Fruit fly (Drosophila melanogaster): ENCODE data around the gene CG1578.

Gene CG1578

dm6 chrX:11856867-11857266, 40.5 kb upstream of the CG1578 start:
- no peak for TF ChIP-seq jim (GFP tag; optimal IDR thresholded peaks at IDR 0.05)
- no peak for TF ChIP-seq tai (GFP tag; optimal IDR thresholded peaks at IDR 0.05)
- TF ChIP-seq br (GFP tag; optimal IDR thresholded peaks at IDR 0.05), result no peak
- no peak for TF ChIP-seq dmrt93B (GFP tag; optimal IDR thresholded peaks at IDR 0.05)
- no peak for TF ChIP-seq lola (GFP tag; optimal IDR thresholded peaks at IDR 0.05)

dm6 chrX:11855950-11856349, 39.6 kb upstream of the CG1578 start:
- no peak for TF ChIP-seq Rel (GFP tag; optimal IDR thresholded peaks at IDR 0.05)
- TF ChIP-seq Rel (tag; optimal IDR thresholded peaks at IDR 0.05), result peak; percentile 86
- no peak for TF ChIP-seq woc (GFP tag; optimal IDR thresholded peaks at IDR 0.05)

dm6 chrX:11854758-11855465, 38.6 kb upstream of the CG1578 start, which contains the start of the genes CG10347 and ATP7:
Gene CG10347, minus strand, starts transcription at chrX:11854931.
Gene ATP7, plus strand, starts transcription at chrX:11855022.
- TF ChIP-seq Hr78 (GFP tag; optimal IDR thresholded peaks at IDR 0.05), result no peak
- peak; percentile 22 for TF ChIP-seq sv (GFP tag; optimal IDR thresholded peaks at IDR 0.05)
- no peak for TF ChIP-seq dl (GFP tag; optimal IDR thresholded peaks at IDR 0.05; ENCODE audit: insufficient read depth in 1 of 2, partially characterized antibody in 2 of 2)
- TF ChIP-seq woc (GFP tag; optimal IDR thresholded peaks at IDR 0.05), result peak; percentile 11
- no peak for TF ChIP-seq jim (GFP tag; optimal IDR thresholded peaks at IDR 0.05)
- no peak for TF ChIP-seq Vsx2 (GFP tag; optimal IDR thresholded peaks at IDR 0.05; ENCODE audit: partially characterized antibody)
- TF ChIP-seq Dif (GFP tag; optimal IDR thresholded peaks at IDR 0.05; ENCODE audit: partially characterized antibody), result no peak
- TF ChIP-seq foxo (GFP tag; optimal IDR thresholded peaks at IDR 0.05), result peak in 1 of 2 experiments; percentile 43
- no peak for TF ChIP-seq Rel (GFP tag; optimal IDR thresholded peaks at IDR 0.05)
- TF ChIP-seq Rel (tag; optimal IDR thresholded peaks at IDR 0.05), result peak; percentile 95
- TF ChIP-seq brk (GFP tag; optimal IDR thresholded peaks at IDR 0.05), result no peak
- TF ChIP-seq N (GFP tag; optimal IDR thresholded peaks at IDR 0.05), result no peak
- TF ChIP-seq Hnf4 (GFP tag; optimal IDR thresholded peaks at IDR 0.05), result peak; percentile 68
- TF ChIP-seq Abd-B (GFP tag; optimal IDR thresholded peaks at IDR 0.05), result no peak
- TF ChIP-seq CrebA (GFP tag; optimal IDR thresholded peaks at IDR 0.05; ENCODE audit: borderline replicate concordance), result no peak
- TF ChIP-seq usp (GFP tag; optimal IDR thresholded peaks at IDR 0.05), result no peak
- TF ChIP-seq HLH106 (tag; optimal IDR thresholded peaks at IDR 0.05), result peak; percentile 23
- no peak for TF ChIP-seq tai (GFP tag; optimal IDR thresholded peaks at IDR 0.05)
- peak; percentile 12 for TF ChIP-seq psq (GFP tag; optimal IDR thresholded peaks at IDR 0.05)
- no peak for TF ChIP-seq pan (optimal IDR thresholded peaks at IDR 0.05)
- peak; percentile 20 for TF ChIP-seq dsf (GFP tag; optimal IDR thresholded peaks at IDR 0.05; ENCODE audit: borderline replicate concordance)
- peak; percentile 27 for TF ChIP-seq ey (GFP tag; optimal IDR thresholded peaks at IDR 0.05)
- no peak for TF ChIP-seq CG32264 (GFP tag; optimal IDR thresholded peaks at IDR 0.05)
- peak; percentile 75 for TF ChIP-seq Jra (GFP tag; optimal IDR thresholded peaks at IDR 0.05)
- peak; percentile 61 for TF ChIP-seq h (GFP tag; optimal IDR thresholded peaks at IDR 0.05)
- no peak for TF ChIP-seq fru (GFP tag; optimal IDR thresholded peaks at IDR 0.05)
- no peak for TF ChIP-seq lola (GFP tag; optimal IDR thresholded peaks at IDR 0.05)
- no peak for TF ChIP-seq Myc (optimal IDR thresholded peaks at IDR 0.05)
- TF ChIP-seq br (GFP tag; optimal IDR thresholded peaks at IDR 0.05), result peak; percentile 45
- TF ChIP-seq rgr (GFP tag; optimal IDR thresholded peaks at IDR 0.05), result no peak
- TF ChIP-seq dmrt93B (GFP tag; optimal IDR thresholded peaks at IDR 0.05), result no peak
- no peak for TF ChIP-seq Mio (GFP tag; optimal IDR thresholded peaks at IDR 0.05)
- TF ChIP-seq Dfd (GFP tag; optimal IDR thresholded peaks at IDR 0.05), result no peak
- TF ChIP-seq CG9705 (GFP tag; optimal IDR thresholded peaks at IDR 0.05), result no peak
- TF ChIP-seq OdsH (GFP tag; optimal IDR thresholded peaks at IDR 0.05), result no peak
- no peak for TF ChIP-seq sage (GFP tag; optimal IDR thresholded peaks at IDR 0.05)
- no peak for TF ChIP-seq GATAd (GFP tag; optimal IDR thresholded peaks at IDR 0.05)
- peak; percentile 37 for TF ChIP-seq Sp1 (GFP tag; optimal IDR thresholded peaks at IDR 0.05)
- TF ChIP-seq Hr83 (GFP tag; optimal IDR thresholded peaks at IDR 0.05; ENCODE audit: poor library complexity, severe bottlenecking), result no peak

Measured in whole organism, wandering third instar larva.